Worm (Caenorhabditis elegans) whole organism, late embryonic: ENCODE measurements around the gene somi-1.
A peak's percentile ranks its signal among the peaks of the same experiment; 100 is the strongest.

Source experiments
- C38D4.7 ChIP-seq: fragments of 200-800 bp; sonication (Bioruptor generic); optimal IDR thresholded peaks from 2 replicates; lab custom pipeline; 2018; ENCODE audit warnings: mild to moderate bottlenecking, missing genetic modification characterization, moderate library complexity, missing compliant biosample characterization
- K09A11.1 ChIP-seq: sonication (generic microtip); optimal IDR thresholded peaks from 2 replicates; lab custom pipeline; 2017; ENCODE audit warnings: antibody characterized with exemption, mild to moderate bottlenecking, missing genetic modification characterization, missing compliant biosample characterization; ENCODE audit not compliant: insufficient read depth
- ahr-1 ChIP-seq: sonication (generic microtip); optimal IDR thresholded peaks from 2 replicates; lab custom pipeline; 2016; ENCODE audit warnings: missing genetic modification characterization, missing compliant biosample characterization
- ama-1 ChIP-seq: fragments of 150-350 bp; optimal IDR thresholded peaks from 2 replicates; lab custom pipeline; 2014
- ceh-18 ChIP-seq: sonication (generic microtip); optimal IDR thresholded peaks from 2 replicates; lab custom pipeline; 2016; ENCODE audit warnings: missing genetic modification characterization, missing compliant biosample characterization
- ceh-19 ChIP-seq: fragments of 200-800 bp; sonication (Bioruptor generic); optimal IDR thresholded peaks from 2 replicates; lab custom pipeline; 2018; ENCODE audit warnings: mild to moderate bottlenecking, missing genetic modification characterization, missing compliant biosample characterization
- ceh-2 ChIP-seq: sonication (generic microtip); optimal IDR thresholded peaks from 2 replicates; lab custom pipeline; 2016; ENCODE audit warnings: missing genotype, missing genetic modification characterization, missing compliant biosample characterization
- ceh-24 ChIP-seq: sonication (generic microtip); optimal IDR thresholded peaks from 2 replicates; lab custom pipeline; 2016; ENCODE audit warnings: mild to moderate bottlenecking, missing genetic modification characterization, missing compliant biosample characterization
- ceh-31 ChIP-seq: sonication (generic microtip); optimal IDR thresholded peaks from 2 replicates; lab custom pipeline; 2016; ENCODE audit warnings: missing genetic modification characterization, missing compliant biosample characterization
- ceh-34 ChIP-seq: sonication (generic microtip); optimal IDR thresholded peaks from 2 replicates; lab custom pipeline; 2016; ENCODE audit warnings: mild to moderate bottlenecking, missing genetic modification characterization, missing compliant biosample characterization
- ceh-48 ChIP-seq: sonication (generic microtip); optimal IDR thresholded peaks from 2 replicates; lab custom pipeline; 2016; ENCODE audit warnings: missing genetic modification characterization, inconsistent platforms, missing compliant biosample characterization
- ceh-6 ChIP-seq: fragments of 200-800 bp; sonication (Bioruptor generic); optimal IDR thresholded peaks from 2 replicates; lab custom pipeline; 2018; ENCODE audit warnings: mild to moderate bottlenecking, missing genetic modification characterization, missing compliant biosample characterization
- ceh-9 ChIP-seq: sonication (generic microtip); optimal IDR thresholded peaks from 2 replicates; lab custom pipeline; 2016; ENCODE audit warnings: mild to moderate bottlenecking, missing genetic modification characterization, inconsistent platforms, missing compliant biosample characterization
- che-1 ChIP-seq: sonication (generic microtip); optimal IDR thresholded peaks from 2 replicates; lab custom pipeline; 2016; ENCODE audit warnings: mild to moderate bottlenecking, missing genetic modification characterization, missing compliant biosample characterization
- dmd-4 ChIP-seq: sonication (generic microtip); optimal IDR thresholded peaks from 2 replicates; lab custom pipeline; 2016; ENCODE audit warnings: borderline replicate concordance, missing genetic modification characterization, missing compliant biosample characterization
- elt-2 ChIP-seq: sonication (generic microtip); optimal IDR thresholded peaks from 2 replicates; lab custom pipeline; 2016; ENCODE audit warnings: missing genetic modification reagents, missing genetic modification characterization, missing compliant biosample characterization
- ets-4 ChIP-seq: sonication (generic microtip); optimal IDR thresholded peaks from 2 replicates; lab custom pipeline; 2016; ENCODE audit warnings: missing genetic modification characterization, missing compliant biosample characterization
- fkh-10 ChIP-seq: fragments of 150-350 bp; optimal IDR thresholded peaks from 2 replicates; lab custom pipeline; 2014; ENCODE audit warnings: missing biosample characterization, missing genetic modification reagents, missing genetic modification characterization
- gmeb-2 ChIP-seq: sonication (generic microtip); optimal IDR thresholded peaks from 2 replicates; lab custom pipeline; 2016; ENCODE audit warnings: missing genetic modification characterization, inconsistent platforms, missing compliant biosample characterization
- hlh-15 ChIP-seq: sonication (generic microtip); optimal IDR thresholded peaks from 2 replicates; lab custom pipeline; 2016; ENCODE audit warnings: missing genetic modification characterization, missing compliant biosample characterization
- hlh-6 ChIP-seq: sonication (generic microtip); optimal IDR thresholded peaks from 2 replicates; lab custom pipeline; 2016; ENCODE audit warnings: missing genotype, missing genetic modification characterization, missing compliant biosample characterization
- lim-6 ChIP-seq: sonication (generic microtip); optimal IDR thresholded peaks from 2 replicates; lab custom pipeline; 2016; ENCODE audit warnings: missing genetic modification characterization, missing compliant biosample characterization
- lin-11 ChIP-seq: fragments of 200-800 bp; sonication (Bioruptor generic); optimal IDR thresholded peaks from 2 replicates; lab custom pipeline; 2018; ENCODE audit warnings: mild to moderate bottlenecking, missing genetic modification characterization, missing compliant biosample characterization
- madf-2 ChIP-seq: sonication (generic microtip); optimal IDR thresholded peaks from 2 replicates; lab custom pipeline; 2017; ENCODE audit warnings: missing genetic modification characterization, missing compliant biosample characterization
- mec-3 ChIP-seq: sonication (generic microtip); optimal IDR thresholded peaks from 2 replicates; lab custom pipeline; 2016; ENCODE audit warnings: borderline replicate concordance, missing genetic modification characterization, missing compliant biosample characterization
- nfya-1 ChIP-seq: sonication (generic microtip); optimal IDR thresholded peaks from 2 replicates; lab custom pipeline; 2017; ENCODE audit warnings: missing genetic modification characterization, mild to moderate bottlenecking, missing compliant biosample characterization, antibody characterized with exemption, moderate library complexity
- pax-1 ChIP-seq: fragments of 150-350 bp; optimal IDR thresholded peaks from 2 replicates; lab custom pipeline; 2014; ENCODE audit warnings: missing biosample characterization, missing genetic modification characterization
- sdc-2 ChIP-seq: sonication (generic microtip); optimal IDR thresholded peaks from 2 replicates; lab custom pipeline; 2016; ENCODE audit warnings: missing genotype, missing genetic modification characterization, missing compliant biosample characterization
- sox-2 ChIP-seq: fragments of 200-800 bp; sonication (Bioruptor generic); IDR thresholded peaks from 2 replicates; pipeline ENCODE4 v1.3.6; 2022; ENCODE audit warnings: missing genetic modification reagents, missing genetic modification characterization, missing compliant biosample characterization
- sox-4 ChIP-seq: sonication (generic microtip); optimal IDR thresholded peaks from 2 replicates; lab custom pipeline; 2017; ENCODE audit warnings: mild to moderate bottlenecking, missing genetic modification characterization, inconsistent platforms, missing compliant biosample characterization
- syd-9 ChIP-seq: sonication (generic microtip); optimal IDR thresholded peaks from 2 replicates; lab custom pipeline; 2016; ENCODE audit warnings: mild to moderate bottlenecking, missing genetic modification characterization, moderate library complexity, missing compliant biosample characterization
- tbx-2 ChIP-seq: sonication (generic microtip); optimal IDR thresholded peaks from 2 replicates; lab custom pipeline; 2016; ENCODE audit warnings: missing genetic modification characterization, missing compliant biosample characterization
- unc-42 ChIP-seq: sonication (generic microtip); optimal IDR thresholded peaks from 2 replicates; lab custom pipeline; 2016; ENCODE audit warnings: missing genotype, missing genetic modification characterization, missing compliant biosample characterization
- unc-55 ChIP-seq: sonication (generic microtip); optimal IDR thresholded peaks from 2 replicates; lab custom pipeline; 2017; ENCODE audit warnings: missing biosample characterization, missing genetic modification reagents, missing genetic modification characterization
- unc-86 ChIP-seq: sonication (generic microtip); optimal IDR thresholded peaks from 2 replicates; lab custom pipeline; 2016; ENCODE audit warnings: missing genetic modification characterization, missing compliant biosample characterization

Gene somi-1

DNA sequence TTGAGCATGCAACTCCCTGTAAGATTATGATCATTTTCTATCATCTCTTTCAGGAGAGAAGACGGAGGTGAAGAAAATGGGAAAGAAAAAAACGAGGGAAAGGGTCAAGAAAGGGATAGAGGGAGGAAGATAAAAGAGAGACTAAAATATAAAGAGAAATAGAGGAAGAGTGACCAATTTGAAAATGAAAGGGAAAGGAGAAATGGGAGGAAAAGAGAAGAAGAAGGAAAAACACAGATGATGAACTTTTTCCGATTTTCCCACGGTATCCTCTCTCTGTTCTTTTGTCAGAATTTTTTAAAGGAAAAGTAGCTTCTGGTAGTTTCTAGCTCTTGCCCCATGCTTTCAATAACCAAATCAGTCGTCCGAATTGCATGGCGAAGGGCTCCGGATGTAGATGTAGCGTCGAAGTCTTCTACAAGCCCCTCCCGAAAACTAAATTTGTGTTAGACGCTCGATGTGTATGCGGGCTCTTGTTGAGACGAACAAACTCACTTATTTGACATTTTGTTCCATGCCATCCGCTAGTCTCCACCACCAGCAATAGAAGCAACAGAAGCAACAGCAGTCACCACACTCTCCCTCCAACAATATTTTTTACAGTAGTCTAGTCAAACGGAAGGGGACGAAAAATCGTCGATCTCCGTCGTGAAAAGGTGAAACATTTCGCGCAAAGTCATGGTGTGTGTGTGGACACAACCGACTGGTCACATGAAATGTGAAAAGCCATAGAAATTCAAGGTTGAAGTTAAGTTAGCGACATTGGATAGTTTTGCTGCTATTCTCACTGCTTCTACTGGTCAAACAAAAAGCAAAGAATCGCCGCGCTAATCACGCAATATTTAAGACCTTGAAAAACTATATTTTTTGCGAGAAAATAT lies at the start of gene somi-1:
Gene somi-1 (minus strand): TSS at position 18 of the 881 bp plus-strand sequence.
- TF ChIP-seq unc-42 (peak; percentile 98), hlh-6 (tag; lab: Kevin White, UChicago) (no peak), ceh-31 (peak; percentile 28), ceh-6 (no peak), tbx-2 (peak; percentile 6), fkh-10 (GFP tag; lab: Kevin White, UChicago) (no peak), ahr-1 (tag; lab: Kevin White, UChicago) (no peak), che-1 (tag; lab: Kevin White, UChicago) (no peak), dmd-4 (tag; lab: Kevin White, UChicago) (no peak), ceh-19 (no peak), gmeb-2 (tag; lab: Kevin White, UChicago) (no peak), C38D4.7 (GFP tag; lab: Kevin White, UChicago) (no peak), K09A11.1 (tag; lab: Kevin White, UChicago) (no peak)

- TF ChIP-seq nfya-1 (tag; lab: Kevin White, UChicago) (peak; percentile 85), ceh-9 (no peak)
Measured at ce11 chrV:13437473-13438074, 46.4 kb upstream of the somi-1 start, which contains the start of gene mes-4. mes-4 (minus strand) TSS chrV:13437545.

- TF ChIP-seq unc-42 (no peak), mec-3 (tag; lab: Kevin White, UChicago) (no peak), ceh-24 (tag; lab: Kevin White, UChicago) (no peak), unc-86 (tag; lab: Kevin White, UChicago) (no peak), lim-6 (tag; lab: Kevin White, UChicago) (no peak), ceh-34 (tag; lab: Kevin White, UChicago) (no peak), sox-4 (tag; lab: Kevin White, UChicago) (no peak), elt-2 (tag; lab: Kevin White, UChicago) (no peak), syd-9 (tag; lab: Kevin White, UChicago) (no peak), hlh-15 (tag; lab: Kevin White, UChicago) (no peak)
Measured at ce11 chrV:13432364-13432763, 41.2 kb upstream of the somi-1 start, which contains the start of gene srd-17. srd-17 (minus strand) TSS chrV:13432714.

ce11 chrV:13428660-13429059 lies 37.5 kb upstream of the somi-1 start, which contains the start of gene srd-19:
srd-19 (minus strand) TSS chrV:13428760.
- TF ChIP-seq madf-2 (no peak), ceh-2 (tag; lab: Kevin White, UChicago) (no peak)

DNA sequence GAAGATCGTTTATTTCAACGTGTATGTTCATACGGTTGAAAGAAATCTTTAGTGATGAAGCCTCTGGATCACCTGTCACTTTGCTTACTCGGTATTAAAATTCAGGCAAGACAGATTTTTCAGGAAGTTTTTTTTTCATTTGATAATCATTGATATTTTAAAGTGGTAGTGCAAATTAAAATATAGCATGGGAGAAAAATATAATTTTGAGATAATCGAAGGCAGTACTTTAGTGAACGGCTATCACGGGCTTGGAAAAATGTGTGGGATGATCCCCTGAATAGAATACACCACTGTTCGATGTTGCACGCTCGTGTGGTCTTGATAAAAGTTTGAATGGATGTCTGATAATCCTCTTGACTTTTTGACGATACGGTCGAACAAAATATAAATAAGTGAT lies 36.2 kb upstream of the somi-1 start:
- no peak for TF ChIP-seq sdc-2 (tag; lab: Kevin White, UChicago)

DNA sequence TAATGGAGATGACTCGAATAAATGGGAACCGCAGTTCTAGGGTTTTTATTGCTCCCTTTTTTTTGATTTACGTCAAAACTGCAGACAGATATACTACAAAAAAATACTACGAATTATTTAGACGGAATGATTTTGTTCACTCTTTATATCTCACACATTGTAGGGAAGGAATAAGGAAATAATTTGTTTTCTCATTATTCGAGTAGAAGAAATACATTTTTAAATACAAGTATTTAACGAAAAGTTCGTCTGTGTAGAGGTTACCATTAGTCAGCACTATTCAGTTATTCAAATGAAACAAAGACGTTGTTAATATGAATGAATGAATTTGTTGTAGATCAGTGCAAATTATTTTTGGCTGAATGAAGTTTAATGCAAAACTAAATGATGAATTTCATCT lies 35.6 kb upstream of the somi-1 start, which contains the start of gene srd-18:
Gene srd-18 (minus strand): TSS at position 101 of the 400 bp plus-strand sequence.
- no peak for TF ChIP-seq ets-4 (tag; lab: Kevin White, UChicago)
- no peak for TF ChIP-seq pax-1 (tag; lab: Kevin White, UChicago)
- TF ChIP-seq C38D4.7 (GFP tag; lab: Kevin White, UChicago): no peak
- no peak for TF ChIP-seq che-1 (tag; lab: Kevin White, UChicago)
- TF ChIP-seq ama-1 (lab: Kevin White, UChicago): no peak
- TF ChIP-seq unc-55: no peak
- no peak for TF ChIP-seq lin-11 (tag; lab: Kevin White, UChicago)
- TF ChIP-seq sox-2 (GFP tag; lab: Robert Waterston, UW): no peak
- no peak for TF ChIP-seq ceh-48 (tag; lab: Kevin White, UChicago)
- no peak for TF ChIP-seq ceh-18 (tag; lab: Kevin White, UChicago)
- TF ChIP-seq, all 69 proteins: peak for 0
